Fruit fly (Drosophila melanogaster) Kc167 (cell line): ENCODE measurements around the gene CG9451.

Experiments used
- Myc ChIP-seq: fragments of >200 bp; optimal IDR thresholded peaks from 2 replicates; lab custom pipeline; 2017; ENCODE audit warnings: missing external identifiers
- Sin3A ChIP-seq: fragments of >200 bp; optimal IDR thresholded peaks from 2 replicates; lab custom pipeline; 2018; ENCODE audit warnings: missing external identifiers
- h ChIP-seq: fragments of >200 bp; optimal IDR thresholded peaks from 3 replicates; lab custom pipeline; 2018; ENCODE audit warnings: missing external identifiers
- insv ChIP-seq: fragments of >200 bp; optimal IDR thresholded peaks from 3 replicates; lab custom pipeline; 2018; ENCODE audit warnings: missing external identifiers
- psq ChIP-seq: fragments of >200 bp; optimal IDR thresholded peaks from 2 replicates; lab custom pipeline; 2017; ENCODE audit warnings: missing external identifiers
- ttk ChIP-seq: sonication (Bioruptor generic); optimal IDR thresholded peaks from 2 replicates; lab custom pipeline; 2017; ENCODE audit warnings: missing external identifiers

Gene CG9451

dm6 chr3L:19500698-19501097, at the start of gene CG9451:
Gene CG9451 (minus strand): TSS chr3L:19500798.
- TF ChIP-seq h (lab: Kevin White, UChicago): no peak
- TF ChIP-seq insv (lab: Kevin White, UChicago): no peak
- no peak for TF ChIP-seq ttk (lab: Kevin White, UChicago)
- no peak for TF ChIP-seq psq (lab: Kevin White, UChicago)
- TF ChIP-seq Myc (lab: Kevin White, UChicago): no peak
- TF ChIP-seq Sin3A (lab: Kevin White, UChicago): no peak

- no peak for TF ChIP-seq h (lab: Kevin White, UChicago)
- TF ChIP-seq ttk (lab: Kevin White, UChicago): no peak
- no peak for TF ChIP-seq insv (lab: Kevin White, UChicago)
- TF ChIP-seq psq (lab: Kevin White, UChicago): no peak
- TF ChIP-seq Sin3A (lab: Kevin White, UChicago): no peak
- TF ChIP-seq Myc (lab: Kevin White, UChicago): no peak
These were observed 44.2 kb upstream of the CG9451 start, which contains the start of the genes CG46435 and Rcd7 for dm6 chr3L:19544810-19545209. Gene CG46435 (plus strand): TSS chr3L:19545110. Gene Rcd7 (plus strand): TSS chr3L:19545110.

DNA sequence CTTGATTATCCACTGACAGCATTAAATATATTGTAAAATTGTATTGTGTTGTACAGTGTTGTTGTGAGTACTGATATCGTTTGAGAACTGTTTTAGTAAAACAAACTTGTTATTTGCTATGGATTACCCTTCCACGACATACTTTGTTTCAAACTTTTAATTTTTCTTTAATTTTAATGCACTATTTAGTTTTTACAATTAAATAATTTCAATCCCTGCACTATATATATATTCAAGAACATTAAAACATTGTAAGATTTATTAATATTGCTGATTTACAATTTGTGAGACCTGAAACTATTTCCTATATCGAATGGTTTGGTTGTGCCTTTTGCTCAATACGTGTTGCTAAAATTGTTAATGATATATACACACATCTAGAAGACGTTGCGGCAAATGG, 43.5 kb upstream of the CG9451 start, which contains the start of the genes CG46434 and Dred:
TSS of gene CG46434 (minus strand) at position 101 of the 400 bp plus-strand sequence.
TSS of gene Dred (minus strand) at position 101 of the 400 bp plus-strand sequence.
- no peak for TF ChIP-seq insv (lab: Kevin White, UChicago)
- no peak for TF ChIP-seq Sin3A (lab: Kevin White, UChicago)
- no peak for TF ChIP-seq Myc (lab: Kevin White, UChicago)
- TF ChIP-seq h (lab: Kevin White, UChicago): no peak
- TF ChIP-seq psq (lab: Kevin White, UChicago): no peak
- TF ChIP-seq ttk (lab: Kevin White, UChicago): no peak

- TF ChIP-seq h (lab: Kevin White, UChicago) (no peak), psq (lab: Kevin White, UChicago) (no peak), Myc (lab: Kevin White, UChicago) (no peak), Sin3A (lab: Kevin White, UChicago) (no peak), ttk (lab: Kevin White, UChicago) (no peak), insv (lab: Kevin White, UChicago) (no peak)
These were observed 31.8 kb upstream of the CG9451 start, which contains the start of gene Cpr76Bd for dm6 chr3L:19532443-19532842. Gene Cpr76Bd (plus strand): TSS chr3L:19532743.

DNA sequence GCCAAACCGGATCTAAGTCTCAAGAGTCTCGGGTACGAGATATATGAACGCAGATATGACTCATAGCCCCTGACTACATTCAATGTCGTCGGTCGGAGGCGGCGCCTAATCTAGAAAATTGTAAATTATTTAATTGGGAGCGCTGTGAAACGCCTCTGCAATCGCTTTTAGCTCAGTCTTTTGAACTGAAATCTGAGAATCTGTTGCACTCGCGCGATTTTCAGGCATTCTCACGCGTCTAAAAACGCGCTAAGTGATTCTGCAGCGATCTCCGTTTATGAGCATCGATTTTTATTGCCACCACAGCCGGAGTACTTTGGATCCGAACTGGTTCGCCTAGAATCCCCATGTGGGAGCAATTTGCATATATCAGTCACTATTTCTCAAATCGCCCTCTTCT, 27.9 kb upstream of the CG9451 start:
- TF ChIP-seq Myc (lab: Kevin White, UChicago) (no peak), ttk (lab: Kevin White, UChicago) (no peak), psq (lab: Kevin White, UChicago) (no peak), insv (lab: Kevin White, UChicago) (no peak), Sin3A (lab: Kevin White, UChicago) (no peak), h (lab: Kevin White, UChicago) (no peak)

dm6 chr3L:19525736-19526135, 25.1 kb upstream of the CG9451 start:
- TF ChIP-seq h (lab: Kevin White, UChicago) (no peak), psq (lab: Kevin White, UChicago) (no peak), Sin3A (lab: Kevin White, UChicago) (no peak), Myc (lab: Kevin White, UChicago) (no peak)

dm6 chr3L:19524690-19525089, 24.1 kb upstream of the CG9451 start:
- no peak for TF ChIP-seq Sin3A (lab: Kevin White, UChicago)
- no peak for TF ChIP-seq ttk (lab: Kevin White, UChicago)
- TF ChIP-seq Myc (lab: Kevin White, UChicago): no peak
- no peak for TF ChIP-seq insv (lab: Kevin White, UChicago)
- no peak for TF ChIP-seq psq (lab: Kevin White, UChicago)
- no peak for TF ChIP-seq h (lab: Kevin White, UChicago)

- TF ChIP-seq h (lab: Kevin White, UChicago) (no peak), Sin3A (lab: Kevin White, UChicago) (no peak), ttk (lab: Kevin White, UChicago) (no peak), Myc (lab: Kevin White, UChicago) (no peak), insv (lab: Kevin White, UChicago) (no peak), psq (lab: Kevin White, UChicago) (no peak)
These were observed 20.5 kb upstream of the CG9451 start for dm6 chr3L:19521093-19521492.

- TF ChIP-seq Myc (lab: Kevin White, UChicago) (no peak), insv (lab: Kevin White, UChicago) (no peak), Sin3A (lab: Kevin White, UChicago) (no peak), psq (lab: Kevin White, UChicago) (no peak), ttk (lab: Kevin White, UChicago) (no peak), h (lab: Kevin White, UChicago) (no peak)
These were observed 20.0 kb upstream of the CG9451 start, which contains the start of gene Cpr76Bc for dm6 chr3L:19520645-19521044. Gene Cpr76Bc (plus strand): TSS chr3L:19520945.

DNA sequence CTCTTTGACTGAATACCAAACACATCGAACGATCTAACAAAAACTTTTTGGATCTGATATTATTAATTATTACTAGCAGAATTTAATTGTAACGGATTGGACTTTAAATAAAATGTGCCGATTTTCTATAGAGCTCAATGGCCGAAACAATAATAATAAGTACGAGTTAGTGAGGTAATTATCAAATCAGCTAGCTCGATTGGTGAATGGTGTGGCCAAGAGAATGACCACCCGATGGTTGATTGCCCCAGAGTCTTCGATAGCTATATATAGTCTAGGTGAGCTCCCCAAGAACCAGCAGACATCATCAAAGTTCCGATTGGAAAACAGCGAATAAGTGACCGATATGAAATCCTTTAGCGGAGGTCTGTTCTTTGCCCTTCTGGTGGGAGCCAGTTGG, 18.8 kb upstream of the CG9451 start, which contains the start of gene Cpr76Bb:
TSS of gene Cpr76Bb (plus strand) at position 301 of the 400 bp plus-strand sequence.
- TF ChIP-seq ttk (lab: Kevin White, UChicago) (no peak), Sin3A (lab: Kevin White, UChicago) (no peak), h (lab: Kevin White, UChicago) (no peak), psq (lab: Kevin White, UChicago) (no peak), insv (lab: Kevin White, UChicago) (no peak), Myc (lab: Kevin White, UChicago) (no peak)

DNA sequence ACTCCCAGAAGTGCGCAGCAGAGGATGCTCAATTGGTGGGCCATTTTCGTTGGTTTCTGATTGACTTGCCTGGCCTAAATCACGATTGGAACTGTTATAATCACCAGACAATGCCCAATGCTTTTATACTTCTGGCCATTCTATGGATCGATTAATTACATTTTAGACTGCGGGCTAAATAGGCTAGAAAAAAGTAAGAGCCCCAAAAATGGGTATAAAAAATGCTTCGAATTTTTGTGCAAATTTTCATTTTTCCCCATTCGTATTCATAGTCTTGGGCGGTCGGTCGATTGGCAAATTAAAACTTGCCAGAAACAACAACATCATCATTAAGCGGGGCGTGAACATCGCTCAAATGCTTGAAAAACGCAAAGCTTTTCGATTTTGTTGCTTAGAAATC, 17.6 kb upstream of the CG9451 start, which contains the start of gene Cpr76Ba:
TSS of gene Cpr76Ba (minus strand) at position 101 of the 400 bp plus-strand sequence.
- no peak for TF ChIP-seq insv (lab: Kevin White, UChicago)
- no peak for TF ChIP-seq ttk (lab: Kevin White, UChicago)
- TF ChIP-seq Sin3A (lab: Kevin White, UChicago): no peak
- no peak for TF ChIP-seq h (lab: Kevin White, UChicago)
- TF ChIP-seq psq (lab: Kevin White, UChicago): no peak
- no peak for TF ChIP-seq Myc (lab: Kevin White, UChicago)
